Fruit fly (Drosophila melanogaster) whole organism, prepupa: ENCODE results near the gene Irk3.

Experiments
- Blimp-1 ChIP-seq: fragments of 200-800 bp; sonication (Bioruptor generic); optimal IDR thresholded peaks from 3 replicates; lab custom pipeline; 2017; ENCODE audit warnings: missing biosample characterization, missing genetic modification characterization, mild to moderate bottlenecking, moderate library complexity, missing genetic modification reagents
- CG10631 ChIP-seq: fragments of 200-800 bp; sonication (Bioruptor generic); optimal IDR thresholded peaks from 2 replicates; lab custom pipeline; 2016; ENCODE audit warnings: missing biosample characterization, missing genetic modification characterization
- CG11762 ChIP-seq: fragments of 200-800 bp; sonication (Bioruptor generic); optimal IDR thresholded peaks from 3 replicates; lab custom pipeline; 2016; ENCODE audit warnings: missing biosample characterization, missing genetic modification characterization; ENCODE audit not compliant: insufficient read depth
- CG11902 ChIP-seq: fragments of 200-800 bp; sonication (Bioruptor generic); optimal IDR thresholded peaks from 3 replicates; lab custom pipeline; 2016; ENCODE audit warnings: missing biosample characterization, missing genetic modification characterization
- CG15336 ChIP-seq: fragments of 200-800 bp; sonication (Bioruptor generic); IDR thresholded peaks from 2 replicates; pipeline ENCODE4 v1.3.6; 2022; ENCODE audit warnings: missing biosample characterization, missing genetic modification characterization
- CG1621 ChIP-seq: fragments of 200-800 bp; sonication (Bioruptor generic); optimal IDR thresholded peaks from 3 replicates; lab custom pipeline; 2018; ENCODE audit warnings: missing biosample characterization, mild to moderate bottlenecking, missing genetic modification characterization
- CG16779 ChIP-seq: fragments of 200-800 bp; sonication (Bioruptor generic); optimal IDR thresholded peaks from 3 replicates; lab custom pipeline; 2017; ENCODE audit warnings: missing biosample characterization, mild to moderate bottlenecking, missing genetic modification characterization
- CG31627 ChIP-seq: fragments of 200-800 bp; sonication (Bioruptor generic); optimal IDR thresholded peaks from 3 replicates; lab custom pipeline; 2016; ENCODE audit warnings: missing biosample characterization, missing genetic modification characterization
- CG4318 ChIP-seq: fragments of 200-800 bp; sonication (Bioruptor generic); optimal IDR thresholded peaks from 3 replicates; lab custom pipeline; 2017; ENCODE audit warnings: missing biosample characterization, mild to moderate bottlenecking, missing genetic modification characterization
- CG6163 ChIP-seq: fragments of 200-800 bp; sonication (Bioruptor generic); IDR thresholded peaks from 3 replicates; pipeline ENCODE4 v1.3.6; 2022; ENCODE audit warnings: missing biosample characterization, missing genetic modification characterization
- CG6808 ChIP-seq: fragments of 200-800 bp; sonication (Bioruptor generic); optimal IDR thresholded peaks from 3 replicates; lab custom pipeline; 2017; ENCODE audit warnings: missing biosample characterization, missing genetic modification characterization, mild to moderate bottlenecking, moderate library complexity, missing genetic modification reagents
- CG7368 ChIP-seq: fragments of 200-800 bp; sonication (Bioruptor generic); optimal IDR thresholded peaks from 3 replicates; lab custom pipeline; 2016; ENCODE audit warnings: missing biosample characterization, missing genetic modification characterization
- CG8119 ChIP-seq: fragments of 200-800 bp; sonication (Bioruptor generic); IDR thresholded peaks from 3 replicates; pipeline ENCODE4 v1.3.6; 2022; ENCODE audit warnings: missing biosample characterization, missing genetic modification characterization
- CG8319 ChIP-seq: fragments of 200-800 bp; sonication (Bioruptor generic); optimal IDR thresholded peaks from 3 replicates; lab custom pipeline; 2016; ENCODE audit warnings: missing biosample characterization, missing genetic modification characterization
- CG9139 ChIP-seq: fragments of 200-800 bp; sonication (Bioruptor generic); optimal IDR thresholded peaks from 3 replicates; lab custom pipeline; 2017; ENCODE audit warnings: missing biosample characterization, mild to moderate bottlenecking, missing genetic modification characterization
- Eip75B ChIP-seq: fragments of 200-800 bp; sonication (Bioruptor generic); optimal IDR thresholded peaks from 3 replicates; lab custom pipeline; 2016; ENCODE audit warnings: missing biosample characterization, missing genetic modification characterization
- Eip78C ChIP-seq: fragments of 200-800 bp; sonication (Bioruptor generic); peaks from one replicate; lab custom pipeline; 2016; ENCODE audit warnings: missing biosample characterization, missing genetic modification characterization
- Eip93F ChIP-seq: fragments of 200-800 bp; sonication (Bioruptor generic); optimal IDR thresholded peaks from 2 replicates; lab custom pipeline; 2016; ENCODE audit warnings: missing biosample characterization, mild to moderate bottlenecking, missing genetic modification characterization
- Ets96B ChIP-seq: fragments of 200-800 bp; optimal IDR thresholded peaks from 2 replicates; lab custom pipeline; 2019; ENCODE audit warnings: missing biosample characterization, mild to moderate bottlenecking, missing genetic modification characterization, moderate library complexity
- Gug ChIP-seq: fragments of 200-800 bp; sonication (Bioruptor generic); IDR thresholded peaks from 2 replicates; pipeline ENCODE4 v1.3.6; 2022; ENCODE audit warnings: missing biosample characterization, missing genetic modification characterization
- Hr38 ChIP-seq: sonication (Bioruptor generic); optimal IDR thresholded peaks from 2 replicates; lab custom pipeline; 2016; ENCODE audit warnings: missing biosample characterization, missing genetic modification characterization
- Hr39 ChIP-seq: fragments of 200-800 bp; sonication (Bioruptor generic); optimal IDR thresholded peaks from 2 replicates; lab custom pipeline; 2016; ENCODE audit warnings: missing biosample characterization, missing genetic modification characterization
- Hr4 ChIP-seq: fragments of 200-800 bp; sonication (Bioruptor generic); optimal IDR thresholded peaks from 3 replicates; lab custom pipeline; 2016; ENCODE audit warnings: missing biosample characterization, missing genetic modification characterization
- Lpt ChIP-seq: fragments of 200-800 bp; sonication (Bioruptor generic); optimal IDR thresholded peaks from 3 replicates; lab custom pipeline; 2016; ENCODE audit warnings: missing biosample characterization, missing genetic modification characterization
- OdsH ChIP-seq: fragments of 200-800 bp; sonication (Bioruptor generic); optimal IDR thresholded peaks from 3 replicates; lab custom pipeline; 2016; ENCODE audit warnings: missing biosample characterization, missing genetic modification characterization
- Smox ChIP-seq: fragments of 200-800 bp; sonication (Bioruptor generic); optimal IDR thresholded peaks from 3 replicates; lab custom pipeline; 2016; ENCODE audit warnings: missing biosample characterization, missing genetic modification characterization
- Sox102F ChIP-seq: fragments of 200-800 bp; sonication (Bioruptor generic); optimal IDR thresholded peaks from 2 replicates; lab custom pipeline; 2016; ENCODE audit warnings: missing biosample characterization, mild to moderate bottlenecking, missing genetic modification characterization
- Sox14 ChIP-seq: fragments of 200-800 bp; sonication (Bioruptor generic); optimal IDR thresholded peaks from 3 replicates; lab custom pipeline; 2016; ENCODE audit warnings: missing biosample characterization, missing genetic modification characterization
- Sox15 ChIP-seq: fragments of 200-800 bp; sonication (Bioruptor generic); optimal IDR thresholded peaks from 3 replicates; lab custom pipeline; 2016; ENCODE audit warnings: missing biosample characterization, missing genetic modification characterization
- achi ChIP-seq: fragments of 200-800 bp; sonication (Bioruptor generic); optimal IDR thresholded peaks from 3 replicates; lab custom pipeline; 2016; ENCODE audit warnings: missing biosample characterization, missing genetic modification characterization
- acj6 ChIP-seq: fragments of 200-800 bp; sonication (Bioruptor generic); optimal IDR thresholded peaks from 3 replicates; lab custom pipeline; 2016; ENCODE audit warnings: missing biosample characterization, missing genetic modification characterization
- cyc ChIP-seq: fragments of 200-800 bp; sonication (Bioruptor generic); optimal IDR thresholded peaks from 3 replicates; lab custom pipeline; 2016; ENCODE audit warnings: missing biosample characterization, missing genetic modification characterization
- dac ChIP-seq: fragments of 200-800 bp; sonication (Bioruptor generic); optimal IDR thresholded peaks from 2 replicates; lab custom pipeline; 2017; ENCODE audit warnings: missing biosample characterization, mild to moderate bottlenecking, missing genetic modification characterization
- dsx ChIP-seq: fragments of 200-800 bp; optimal IDR thresholded peaks from 3 replicates; lab custom pipeline; 2019; ENCODE audit warnings: missing biosample characterization, mild to moderate bottlenecking, missing genetic modification characterization, moderate library complexity; ENCODE audit not compliant: poor library complexity, severe bottlenecking
- eg ChIP-seq: fragments of 200-800 bp; sonication (Bioruptor generic); IDR thresholded peaks from 3 replicates; pipeline ENCODE4 v1.3.6; 2022; ENCODE audit warnings: missing biosample characterization, missing genetic modification characterization
- esn ChIP-seq: fragments of 200-800 bp; sonication (Bioruptor generic); optimal IDR thresholded peaks from 2 replicates; lab custom pipeline; 2016; ENCODE audit warnings: missing biosample characterization, mild to moderate bottlenecking, missing genetic modification characterization, moderate library complexity
- fd59A ChIP-seq: fragments of 200-800 bp; sonication (Bioruptor generic); optimal IDR thresholded peaks from 2 replicates; lab custom pipeline; 2017; ENCODE audit warnings: missing biosample characterization, mild to moderate bottlenecking, missing genetic modification characterization, missing genetic modification reagents
- fd85E ChIP-seq: fragments of 200-800 bp; sonication (Bioruptor generic); optimal IDR thresholded peaks from 3 replicates; lab custom pipeline; 2016; ENCODE audit warnings: missing biosample characterization, missing genetic modification characterization
- fkh ChIP-seq: fragments of 200-800 bp; sonication (Bioruptor generic); optimal IDR thresholded peaks from 3 replicates; lab custom pipeline; 2017; ENCODE audit warnings: missing biosample characterization, mild to moderate bottlenecking, missing genetic modification characterization, moderate library complexity
- lz ChIP-seq: fragments of 200-800 bp; sonication (Bioruptor generic); optimal IDR thresholded peaks from 3 replicates; lab custom pipeline; 2016; ENCODE audit warnings: missing biosample characterization, missing genetic modification characterization
- net ChIP-seq: fragments of 200-800 bp; sonication (Bioruptor generic); optimal IDR thresholded peaks from 3 replicates; lab custom pipeline; 2016; ENCODE audit warnings: missing biosample characterization, missing genetic modification characterization
- pdm3 ChIP-seq: fragments of 200-800 bp; sonication (Bioruptor generic); optimal IDR thresholded peaks from 3 replicates; lab custom pipeline; 2016; ENCODE audit warnings: missing biosample characterization, missing genetic modification characterization
- salr ChIP-seq, 2 experiments: fragments of 200-800 bp; sonication (Bioruptor generic); optimal IDR thresholded peaks; 3 replicates each; lab custom pipeline; 2016 to 2018; ENCODE audit warnings: missing biosample characterization in 2 of 2, missing genetic modification characterization in 2 of 2, mild to moderate bottlenecking in 1 of 2
- spab ChIP-seq: fragments of 200-800 bp; sonication (Bioruptor generic); optimal IDR thresholded peaks from 2 replicates; lab custom pipeline; 2017; ENCODE audit warnings: missing biosample characterization, mild to moderate bottlenecking, missing genetic modification characterization, missing genetic modification reagents
- svp ChIP-seq: fragments of 200-800 bp; sonication (Bioruptor generic); peaks from one replicate; lab custom pipeline; 2016; ENCODE audit warnings: missing biosample characterization, missing genetic modification characterization
- topi ChIP-seq: fragments of 200-800 bp; sonication (Bioruptor generic); optimal IDR thresholded peaks from 3 replicates; lab custom pipeline; 2016; ENCODE audit warnings: missing biosample characterization, missing genetic modification characterization

Irk3 gene

DNA sequence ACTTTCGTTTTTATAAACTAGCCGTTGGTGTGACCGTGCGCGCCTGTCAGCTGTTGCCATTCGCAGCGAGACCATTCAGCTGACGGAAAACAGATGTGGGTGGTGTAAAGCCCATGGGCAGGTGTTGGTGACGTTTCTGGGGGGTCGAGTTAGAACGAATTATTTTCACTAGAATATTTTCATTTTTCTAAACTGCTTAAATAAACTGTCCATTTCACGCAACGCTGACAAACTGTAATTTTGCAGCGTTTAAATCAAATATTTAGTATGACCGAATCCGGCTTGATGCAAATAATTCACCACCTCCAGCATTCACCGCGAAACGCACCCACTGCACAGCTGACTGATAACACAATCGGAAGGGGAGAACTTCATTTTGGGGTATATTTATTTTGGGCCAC lies 18.1 kb downstream of the Irk3 start, which contains the start of the genes CG10383 and CG10338 (continued):
- TF ChIP-seq Gug (GFP tag; lab: Robert Waterston, UW) (peak; percentile 86), CG4318 (GFP tag; lab: Kevin White, UChicago) (peak; percentile 69), CG8119 (GFP tag; lab: Robert Waterston, UW) (peak; percentile 69; the same call in 2 of the 3 replicates), cyc (peak; percentile 93), Ets96B (tag; lab: Kevin White, UChicago) (peak; percentile 63), achi (peak; percentile 89), svp (peak; percentile 93), Smox (GFP tag; lab: Kevin White, UChicago) (peak; percentile 90), CG31627 (GFP tag; lab: Kevin White, UChicago) (peak; percentile 93), fkh (GFP tag; lab: Kevin White, UChicago) (peak; percentile 31), dsx (GFP tag; lab: Kevin White, UChicago) (peak; percentile 37), CG16779 (tag; lab: Kevin White, UChicago) (peak; percentile 47), Eip78C (GFP tag; lab: Kevin White, UChicago) (peak; percentile 96), CG10631 (GFP tag; lab: Kevin White, UChicago) (peak; percentile 84), OdsH (GFP tag; lab: Kevin White, UChicago) (peak; percentile 89), Eip93F (GFP tag; lab: Kevin White, UChicago) (peak; percentile 89), net (peak; percentile 83), eg (GFP tag; lab: Robert Waterston, UW) (peak; percentile 94), CG15336 (GFP tag; lab: Robert Waterston, UW) (peak; percentile 84), CG7368 (GFP tag; lab: Kevin White, UChicago) (peak; percentile 86), Lpt (peak; percentile 82), Hr38 (GFP tag; lab: Kevin White, UChicago) (peak; percentile 74), Hr4 (GFP tag; lab: Kevin White, UChicago) (peak; percentile 86), dac (GFP tag; lab: Kevin White, UChicago) (peak; percentile 85)

DNA sequence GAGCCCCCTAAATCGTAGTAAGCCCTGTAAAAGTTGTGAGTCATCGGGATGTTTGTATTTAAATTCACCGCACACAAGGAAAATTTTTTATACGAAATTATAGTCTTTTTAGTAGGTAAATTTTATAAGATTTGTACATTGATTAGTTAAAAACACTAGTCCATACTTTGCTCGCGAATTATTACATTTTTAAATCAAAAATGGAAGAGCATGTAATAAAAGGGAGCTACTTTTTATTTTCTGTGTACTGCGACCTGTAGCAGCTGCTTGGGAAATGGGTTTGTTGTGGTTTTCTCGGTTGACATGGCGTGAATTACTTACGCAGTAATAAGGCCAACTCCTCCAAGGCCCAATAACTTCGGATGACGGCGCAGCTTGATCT lies 18.8 kb downstream of the Irk3 start:
- TF ChIP-seq net = peak; percentile 43
- TF ChIP-seq eg (GFP tag; lab: Robert Waterston, UW) = peak; percentile 64; the same call in 2 of the 3 replicates
- no peak for TF ChIP-seq CG8319 (GFP tag; lab: Kevin White, UChicago)
- peak; percentile 58 for TF ChIP-seq Ets96B (tag; lab: Kevin White, UChicago)
- peak; percentile 23 for TF ChIP-seq topi
- TF ChIP-seq lz (GFP tag; lab: Kevin White, UChicago) = peak; percentile 46
- peak; percentile 83 for TF ChIP-seq Eip78C (GFP tag; lab: Kevin White, UChicago)
- no peak for TF ChIP-seq CG7368 (GFP tag; lab: Kevin White, UChicago)
- TF ChIP-seq Eip75B (GFP tag; lab: Kevin White, UChicago) = peak; percentile 58
- TF ChIP-seq cyc = peak; percentile 29
- TF ChIP-seq pdm3 = peak; percentile 63
- TF ChIP-seq CG16779 (tag; lab: Kevin White, UChicago) = no peak
- TF ChIP-seq Eip93F (GFP tag; lab: Kevin White, UChicago) = no peak
- TF ChIP-seq CG8119 (GFP tag; lab: Robert Waterston, UW) = peak; percentile 77
- TF ChIP-seq CG4318 (GFP tag; lab: Kevin White, UChicago) = peak; percentile 24
- TF ChIP-seq CG6163 = peak; percentile 84
- TF ChIP-seq dsx (GFP tag; lab: Kevin White, UChicago) = no peak
- peak; percentile 44 for TF ChIP-seq Hr39
- peak; percentile 11 for TF ChIP-seq CG11902
- TF ChIP-seq CG1621 (tag; lab: Kevin White, UChicago) = no peak
- peak in 1 of 2 experiments; percentile 28 for TF ChIP-seq salr (GFP tag; optimal IDR thresholded peaks at IDR 0.05; lab: Kevin White, UChicago)
- TF ChIP-seq OdsH (GFP tag; lab: Kevin White, UChicago) = peak; percentile 66
- TF ChIP-seq Sox14 (GFP tag; lab: Kevin White, UChicago) = peak; percentile 51
- TF ChIP-seq spab (GFP tag; lab: Kevin White, UChicago) = no peak
- TF ChIP-seq fd85E (GFP tag; lab: Kevin White, UChicago) = no peak
- peak; percentile 48 for TF ChIP-seq achi
- peak; percentile 54 for TF ChIP-seq esn (GFP tag; lab: Kevin White, UChicago)
- no peak for TF ChIP-seq CG9139 (GFP tag; lab: Kevin White, UChicago)
- TF ChIP-seq Sox102F (GFP tag; lab: Kevin White, UChicago) = peak; percentile 5
- TF ChIP-seq fd59A (GFP tag; lab: Kevin White, UChicago) = no peak
- TF ChIP-seq Blimp-1 (GFP tag; lab: Kevin White, UChicago) = no peak
- no peak for TF ChIP-seq Sox15 (GFP tag; lab: Kevin White, UChicago)
- no peak for TF ChIP-seq svp
- peak; percentile 73 for TF ChIP-seq acj6 (GFP tag; lab: Kevin White, UChicago)
- TF ChIP-seq CG11762 (GFP tag; lab: Kevin White, UChicago) = peak; percentile 9
- no peak for TF ChIP-seq dac (GFP tag; lab: Kevin White, UChicago)
- peak; percentile 39 for TF ChIP-seq CG31627 (GFP tag; lab: Kevin White, UChicago)
- peak; percentile 59 for TF ChIP-seq CG15336 (GFP tag; lab: Robert Waterston, UW)
- no peak for TF ChIP-seq CG6808 (GFP tag; lab: Kevin White, UChicago)
- TF ChIP-seq Gug (GFP tag; lab: Robert Waterston, UW) = 0 out of 2 replicates have a peak, but pooled peaks have one; percentile 26
- TF ChIP-seq Smox (GFP tag; lab: Kevin White, UChicago) = peak; percentile 39
